Fruit fly (Drosophila melanogaster) whole organism, embryonic: ENCODE results near the gene CG13667.

Source experiments
- Blimp-1 ChIP-seq: fragments of 200-800 bp; sonication (Bioruptor generic); optimal IDR thresholded peaks from 3 replicates; lab custom pipeline; 2018; ENCODE audit warnings: missing biosample characterization, missing genetic modification characterization, mild to moderate bottlenecking, moderate library complexity, missing genetic modification reagents
- CG10654 ChIP-seq: fragments of 200-800 bp; sonication (Bioruptor generic); optimal IDR thresholded peaks from 2 replicates; lab custom pipeline; 2016; ENCODE audit warnings: missing biosample characterization, missing genetic modification characterization
- CG10979 ChIP-seq: fragments of 200-800 bp; sonication (Bioruptor generic); optimal IDR thresholded peaks from 2 replicates; lab custom pipeline; 2018; ENCODE audit warnings: missing biosample characterization, mild to moderate bottlenecking, missing genetic modification characterization, moderate library complexity
- CG11504 ChIP-seq: fragments of 200-800 bp; sonication (Bioruptor generic); optimal IDR thresholded peaks from 3 replicates; lab custom pipeline; 2019; ENCODE audit warnings: missing biosample characterization, mild to moderate bottlenecking, missing genetic modification characterization, moderate library complexity
- CG12391 ChIP-seq: fragments of 200-800 bp; sonication (Bioruptor generic); optimal IDR thresholded peaks from 3 replicates; lab custom pipeline; 2018; ENCODE audit warnings: missing biosample characterization, mild to moderate bottlenecking, missing genetic modification characterization, moderate library complexity
- CG14710 ChIP-seq: fragments of 200-800 bp; sonication (Bioruptor generic); optimal IDR thresholded peaks from 3 replicates; lab custom pipeline; 2019; ENCODE audit warnings: missing biosample characterization, mild to moderate bottlenecking, missing genetic modification characterization, moderate library complexity
- CG15514 ChIP-seq: fragments of 200-800 bp; sonication (Bioruptor generic); optimal IDR thresholded peaks from 3 replicates; lab custom pipeline; 2017; ENCODE audit warnings: missing biosample characterization, missing genetic modification characterization, mild to moderate bottlenecking, moderate library complexity, missing genetic modification reagents
- CG15601 ChIP-seq: fragments of 200-800 bp; sonication (Bioruptor generic); optimal IDR thresholded peaks from 3 replicates; lab custom pipeline; 2019; ENCODE audit warnings: missing biosample characterization, mild to moderate bottlenecking, missing genetic modification characterization, moderate library complexity
- CG17328 ChIP-seq: fragments of 200-800 bp; sonication (Bioruptor generic); IDR thresholded peaks from 2 replicates; pipeline ENCODE4 v1.3.6; 2022; ENCODE audit warnings: missing biosample characterization, missing genetic modification characterization
- CG1792 ChIP-seq: fragments of 200-800 bp; sonication (Bioruptor generic); optimal IDR thresholded peaks from 2 replicates; lab custom pipeline; 2016; ENCODE audit warnings: missing biosample characterization, missing genetic modification characterization
- CG18262 ChIP-seq: fragments of 200-800 bp; optimal IDR thresholded peaks from 3 replicates; lab custom pipeline; 2019; ENCODE audit warnings: missing biosample characterization, mild to moderate bottlenecking, missing genetic modification characterization, moderate library complexity
- CG2712 ChIP-seq: fragments of 200-800 bp; optimal IDR thresholded peaks from 3 replicates; lab custom pipeline; 2019; ENCODE audit warnings: missing biosample characterization, mild to moderate bottlenecking, missing genetic modification characterization, moderate library complexity
- CG31441 ChIP-seq: fragments of 200-800 bp; sonication (Bioruptor generic); IDR thresholded peaks from 2 replicates; pipeline ENCODE4 v1.3.6; 2022; ENCODE audit warnings: missing biosample characterization, missing genetic modification characterization
- CG3163 ChIP-seq: fragments of 200-800 bp; sonication (Bioruptor generic); optimal IDR thresholded peaks from 3 replicates; lab custom pipeline; 2016; ENCODE audit warnings: missing biosample characterization, missing genetic modification characterization
- CG3407 ChIP-seq: fragments of 200-800 bp; sonication (Bioruptor generic); optimal IDR thresholded peaks from 2 replicates; lab custom pipeline; 2018; ENCODE audit warnings: missing biosample characterization, mild to moderate bottlenecking, missing genetic modification characterization
- CG4854 ChIP-seq: fragments of 200-800 bp; sonication (Bioruptor generic); optimal IDR thresholded peaks from 2 replicates; lab custom pipeline; 2016; ENCODE audit warnings: missing biosample characterization, missing genetic modification characterization, inconsistent platforms
- CG6254 ChIP-seq: fragments of 200-800 bp; sonication (Bioruptor generic); optimal IDR thresholded peaks from 3 replicates; lab custom pipeline; 2017; ENCODE audit warnings: mild to moderate bottlenecking, missing biosample characterization, missing genetic modification reagents, missing genetic modification characterization
- CG8388 ChIP-seq: fragments of 200-800 bp; sonication (Bioruptor generic); optimal IDR thresholded peaks from 2 replicates; lab custom pipeline; 2019; ENCODE audit warnings: missing biosample characterization, mild to moderate bottlenecking, missing genetic modification characterization, moderate library complexity
- CG9609 ChIP-seq: fragments of 200-800 bp; sonication (Bioruptor generic); optimal IDR thresholded peaks from 3 replicates; lab custom pipeline; 2016; ENCODE audit warnings: missing biosample characterization, missing genetic modification characterization
- CrebB ChIP-seq: fragments of 200-800 bp; sonication (Bioruptor generic); optimal IDR thresholded peaks from 3 replicates; lab custom pipeline; 2018; ENCODE audit warnings: missing biosample characterization, mild to moderate bottlenecking, missing genetic modification characterization
- D ChIP-seq, 2 experiments: fragments of 200-800 bp in 1 of 2; fragments of >200 bp in 1 of 2; sonication (Bioruptor generic) in 1 of 2; optimal IDR thresholded peaks; 2 replicates in 1 of 2; 3 replicates in 1 of 2; lab custom pipeline; 2017; ENCODE audit warnings: mild to moderate bottlenecking in 1 of 2, missing biosample characterization in 1 of 2, missing genetic modification characterization in 1 of 2, missing genetic modification reagents in 1 of 2
- D19A ChIP-seq: fragments of 200-800 bp; optimal IDR thresholded peaks from 3 replicates; lab custom pipeline; 2019; ENCODE audit warnings: missing biosample characterization, mild to moderate bottlenecking, missing genetic modification characterization, moderate library complexity
- Drgx ChIP-seq: fragments of 200-800 bp; sonication (Bioruptor generic); IDR thresholded peaks from 2 replicates; pipeline ENCODE4 v1.3.6; 2022; ENCODE audit warnings: missing biosample characterization, missing genetic modification characterization
- Fer2 ChIP-seq: fragments of 200-800 bp; sonication (Bioruptor generic); optimal IDR thresholded peaks from 2 replicates; lab custom pipeline; 2018; ENCODE audit warnings: missing biosample characterization, mild to moderate bottlenecking, missing genetic modification characterization, moderate library complexity
- HLH3B ChIP-seq: fragments of 200-800 bp; sonication (Bioruptor generic); IDR thresholded peaks from 2 replicates; pipeline ENCODE4 v1.3.6; 2022; ENCODE audit warnings: missing biosample characterization, missing genetic modification characterization
- Hr39 ChIP-seq: fragments of >200 bp; optimal IDR thresholded peaks from 2 replicates; lab custom pipeline; 2017
- Jarid2 ChIP-seq: fragments of 200-800 bp; sonication (Bioruptor generic); optimal IDR thresholded peaks from 3 replicates; lab custom pipeline; 2017; ENCODE audit warnings: mild to moderate bottlenecking, missing biosample characterization, missing genetic modification reagents, missing genetic modification characterization
- Lhr ChIP-seq: fragments of 200-800 bp; sonication (Bioruptor generic); optimal IDR thresholded peaks from 3 replicates; lab custom pipeline; 2017; ENCODE audit warnings: mild to moderate bottlenecking, missing biosample characterization, missing genetic modification reagents, missing genetic modification characterization
- NfI ChIP-seq: fragments of 200-800 bp; sonication (Bioruptor generic); optimal IDR thresholded peaks from 3 replicates; lab custom pipeline; 2018; ENCODE audit warnings: missing biosample characterization, mild to moderate bottlenecking, missing genetic modification characterization, moderate library complexity
- Oli ChIP-seq: fragments of 200-800 bp; sonication (Bioruptor generic); optimal IDR thresholded peaks from 2 replicates; lab custom pipeline; 2018; ENCODE audit warnings: missing biosample characterization, mild to moderate bottlenecking, missing genetic modification characterization, moderate library complexity
- Sox102F ChIP-seq: fragments of 200-800 bp; sonication (Bioruptor generic); optimal IDR thresholded peaks from 2 replicates; lab custom pipeline; 2018; ENCODE audit warnings: missing biosample characterization, mild to moderate bottlenecking, missing genetic modification characterization, moderate library complexity
- Ssrp ChIP-seq: fragments of 200-800 bp; sonication (Bioruptor generic); optimal IDR thresholded peaks from 2 replicates; lab custom pipeline; 2018; ENCODE audit warnings: missing biosample characterization, mild to moderate bottlenecking, missing genetic modification characterization, moderate library complexity
- bsh ChIP-seq, 2 experiments: fragments of 200-800 bp; sonication (Bioruptor generic); optimal IDR thresholded peaks; 2 replicates each; lab custom pipeline; 2017 to 2018; ENCODE audit warnings: mild to moderate bottlenecking in 2 of 2, missing biosample characterization in 2 of 2, missing genetic modification characterization in 2 of 2, moderate library complexity in 1 of 2
- btn ChIP-seq: fragments of 200-800 bp; sonication (Bioruptor generic); optimal IDR thresholded peaks from 2 replicates; lab custom pipeline; 2016; ENCODE audit warnings: missing biosample characterization, missing genetic modification characterization
- dpn ChIP-seq, 2 experiments: fragments of 200-800 bp; sonication (Bioruptor generic); optimal IDR thresholded peaks; 3 replicates each; lab custom pipeline; 2016; ENCODE audit warnings: missing biosample characterization in 2 of 2, missing genetic modification characterization in 2 of 2
- fd96Cb ChIP-seq: fragments of 200-800 bp; sonication (Bioruptor generic); optimal IDR thresholded peaks from 2 replicates; lab custom pipeline; 2018; ENCODE audit warnings: missing biosample characterization, mild to moderate bottlenecking, missing genetic modification characterization, moderate library complexity
- gem ChIP-seq: fragments of 200-800 bp; sonication (Bioruptor generic); optimal IDR thresholded peaks from 2 replicates; lab custom pipeline; 2019; ENCODE audit warnings: missing biosample characterization, mild to moderate bottlenecking, missing genetic modification characterization, moderate library complexity
- nmo ChIP-seq: fragments of 200-800 bp; sonication (Bioruptor generic); optimal IDR thresholded peaks from 2 replicates; lab custom pipeline; 2018; ENCODE audit warnings: missing biosample characterization, mild to moderate bottlenecking, missing genetic modification characterization, moderate library complexity
- otp ChIP-seq: fragments of 200-800 bp; sonication (Bioruptor generic); IDR thresholded peaks from 3 replicates; pipeline ENCODE4, ENCODE4 v1.3.6; 2022; ENCODE audit warnings: missing biosample characterization, missing genetic modification characterization
- phol ChIP-seq: fragments of 200-800 bp; sonication (Bioruptor generic); optimal IDR thresholded peaks from 3 replicates; lab custom pipeline; 2018; ENCODE audit warnings: missing biosample characterization, mild to moderate bottlenecking, missing genetic modification characterization, moderate library complexity
- pros ChIP-seq: fragments of 200-800 bp; sonication (Bioruptor generic); optimal IDR thresholded peaks from 3 replicates; lab custom pipeline; 2019; ENCODE audit warnings: missing biosample characterization, mild to moderate bottlenecking, missing genetic modification characterization, moderate library complexity
- pum ChIP-seq: fragments of 200-800 bp; sonication (Bioruptor generic); optimal IDR thresholded peaks from 2 replicates; lab custom pipeline; 2016; ENCODE audit warnings: missing biosample characterization, missing genetic modification characterization
- sens ChIP-seq: fragments of 200-800 bp; sonication (Bioruptor generic); peaks from one replicate; lab custom pipeline; 2016; ENCODE audit warnings: missing biosample characterization, missing genetic modification characterization
- stwl ChIP-seq: fragments of 200-800 bp; sonication (Bioruptor generic); optimal IDR thresholded peaks from 3 replicates; lab custom pipeline; 2018; ENCODE audit warnings: missing biosample characterization, mild to moderate bottlenecking, missing genetic modification characterization, moderate library complexity
- tio ChIP-seq: fragments of 200-800 bp; sonication (Bioruptor generic); optimal IDR thresholded peaks from 2 replicates; lab custom pipeline; 2017; ENCODE audit warnings: missing biosample characterization, missing genetic modification characterization, inconsistent platforms
- twi ChIP-seq: fragments of 200-800 bp; optimal IDR thresholded peaks from 2 replicates; lab custom pipeline; 2019; ENCODE audit warnings: missing biosample characterization, mild to moderate bottlenecking, missing genetic modification characterization, moderate library complexity
- vfl ChIP-seq: fragments of 200-800 bp; sonication (Bioruptor generic); optimal IDR thresholded peaks from 2 replicates; lab custom pipeline; 2016; ENCODE audit warnings: missing biosample characterization, missing genetic modification characterization
- wek ChIP-seq: fragments of 200-800 bp; sonication (Bioruptor generic); optimal IDR thresholded peaks from 3 replicates; lab custom pipeline; 2018; ENCODE audit warnings: missing biosample characterization, mild to moderate bottlenecking, missing genetic modification characterization, moderate library complexity

Gene CG13667

DNA sequence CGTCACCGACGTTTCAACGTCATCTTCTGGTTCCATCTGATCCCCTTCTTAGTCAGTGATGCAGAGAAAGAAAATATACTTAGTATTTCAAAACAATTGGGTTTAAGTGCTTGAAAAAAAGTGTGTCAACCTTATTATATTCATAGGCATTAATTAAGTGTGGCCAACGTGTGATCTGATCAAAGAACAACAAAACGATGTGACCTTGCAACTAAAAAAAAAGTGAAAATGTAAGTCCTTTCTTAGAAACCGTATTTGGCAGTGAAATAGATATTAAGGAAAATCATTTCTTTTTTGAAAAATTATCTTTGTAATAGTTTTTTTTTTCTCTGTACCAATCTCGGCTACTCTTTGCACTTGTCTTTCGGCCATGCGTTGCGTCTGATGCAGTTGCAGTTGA, 20.2 kb upstream of the CG13667 start:
- TF ChIP-seq Drgx (GFP tag; lab: Robert Waterston, UW), result peak; percentile 56; the same call in 1 of the 2 replicates
- TF ChIP-seq HLH3B (GFP tag; lab: Robert Waterston, UW), result no peak
- TF ChIP-seq D (optimal IDR thresholded peaks at IDR 0.05; lab: Kevin White, UChicago), result no peak
- TF ChIP-seq D (GFP tag; optimal IDR thresholded peaks at IDR 0.05; lab: Kevin White, UChicago), result peak; percentile 24
- no peak for TF ChIP-seq pros (GFP tag; lab: Kevin White, UChicago)
- TF ChIP-seq nmo (GFP tag; lab: Kevin White, UChicago), result peak; percentile 44
- peak; percentile 26 for TF ChIP-seq CG2712 (tag; lab: Kevin White, UChicago)
- TF ChIP-seq CG14710 (tag; lab: Kevin White, UChicago), result peak; percentile 15
- peak; percentile 49 for TF ChIP-seq gem
- TF ChIP-seq CrebB, result no peak
- TF ChIP-seq CG31441 (GFP tag; lab: Robert Waterston, UW), result peak; percentile 29; the same call in 1 of the 2 replicates
- no peak for TF ChIP-seq CG15514 (GFP tag; lab: Kevin White, UChicago)
- TF ChIP-seq CG1792 (GFP tag; lab: Kevin White, UChicago), result no peak
- TF ChIP-seq CG11504, result peak; percentile 58
- TF ChIP-seq otp (GFP tag; lab: Robert Waterston, UW), result no peak
- TF ChIP-seq NfI (GFP tag; lab: Kevin White, UChicago), result no peak
- TF ChIP-seq wek (GFP tag; lab: Kevin White, UChicago), result no peak
- peak; percentile 7 for TF ChIP-seq CG12391 (tag; lab: Kevin White, UChicago)
- no peak for TF ChIP-seq vfl (GFP tag; lab: Kevin White, UChicago)
- peak; percentile 10 for TF ChIP-seq CG8388
- TF ChIP-seq CG15601 (tag; lab: Kevin White, UChicago), result peak; percentile 1
- no peak for TF ChIP-seq D19A (tag; lab: Kevin White, UChicago)
- TF ChIP-seq Ssrp (tag; lab: Kevin White, UChicago), result peak; percentile 31
- peak; percentile 47 for TF ChIP-seq phol (tag; lab: Kevin White, UChicago)
- no peak for TF ChIP-seq Hr39 (lab: Kevin White, UChicago)
- no peak for TF ChIP-seq btn (GFP tag; lab: Kevin White, UChicago)
- peak; percentile 29; the same call in 1 of the 2 replicates for TF ChIP-seq CG17328 (GFP tag; lab: Robert Waterston, UW)
- no peak for TF ChIP-seq CG3163 (GFP tag; lab: Kevin White, UChicago)
- TF ChIP-seq Oli (tag; lab: Kevin White, UChicago), result peak; percentile 25
- no peak for TF ChIP-seq CG10654 (GFP tag; lab: Kevin White, UChicago)
- peak; percentile 28 for TF ChIP-seq CG18262
- no peak for TF ChIP-seq Fer2 (tag; lab: Kevin White, UChicago)
- no peak for TF ChIP-seq CG4854 (GFP tag; lab: Kevin White, UChicago)
- peak; percentile 56 for TF ChIP-seq CG10979 (tag; lab: Kevin White, UChicago)
- peak; percentile 10 for TF ChIP-seq CG9609 (GFP tag; lab: Kevin White, UChicago)
- no peak for TF ChIP-seq twi (tag; lab: Kevin White, UChicago)
- peak; percentile 4 for TF ChIP-seq CG6254 (GFP tag; lab: Kevin White, UChicago)
- peak; percentile 86 for TF ChIP-seq sens (GFP tag; lab: Kevin White, UChicago)
- TF ChIP-seq stwl (tag; lab: Kevin White, UChicago), result peak; percentile 74
- no peak for TF ChIP-seq dpn (GFP tag; optimal IDR thresholded peaks at IDR 0.05; lab: Kevin White, UChicago)
- peak; percentile 10 for TF ChIP-seq tio (GFP tag; lab: Kevin White, UChicago)
- no peak for TF ChIP-seq pum
- TF ChIP-seq Blimp-1 (GFP tag; lab: Kevin White, UChicago), result peak; percentile 63
- TF ChIP-seq bsh (GFP tag; optimal IDR thresholded peaks at IDR 0.05; lab: Kevin White, UChicago), result peak in 1 of 2 experiments; percentile 61
- no peak for TF ChIP-seq CG3407 (GFP tag; lab: Kevin White, UChicago)
- peak; percentile 4 for TF ChIP-seq Lhr (GFP tag; lab: Kevin White, UChicago)
- TF ChIP-seq fd96Cb (tag; lab: Kevin White, UChicago), result peak; percentile 25
- TF ChIP-seq Jarid2 (GFP tag; lab: Kevin White, UChicago), result no peak
- peak; percentile 21 for TF ChIP-seq Sox102F
